Worm (Caenorhabditis elegans): ENCODE measurements around the gene phat-3.

DNA sequence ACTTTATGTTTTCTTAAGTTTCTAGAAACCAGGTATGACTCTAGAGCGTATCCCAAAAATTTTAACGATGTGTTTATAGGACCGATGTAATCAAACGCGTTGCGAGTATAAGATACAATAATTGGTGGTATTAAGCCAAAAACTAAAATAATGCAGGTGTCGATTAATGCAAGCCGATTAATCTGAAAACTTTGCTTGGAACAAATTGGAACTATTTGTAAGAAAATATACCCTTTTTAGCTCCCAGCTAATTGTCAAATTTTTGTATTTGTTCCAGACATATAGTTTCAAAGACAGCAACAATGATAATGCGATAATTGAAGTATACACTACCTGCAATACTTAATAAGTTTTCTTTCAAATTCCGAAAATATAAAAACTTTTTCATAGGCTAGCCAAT lies 37.6 kb downstream of the phat-3 start, which contains the start of gene srh-211:
- no peak for TF ChIP-seq zag-1 (tag; optimal IDR thresholded peaks at IDR 0.05)
- no peak for TF ChIP-seq skn-1 (tag; optimal IDR thresholded peaks at IDR 0.05)
- TF ChIP-seq ama-1 (optimal IDR thresholded peaks at IDR 0.05) = no peak
- TF ChIP-seq nhr-12 (tag; optimal IDR thresholded peaks at IDR 0.05) = no peak
- TF ChIP-seq crh-2 (tag; optimal IDR thresholded peaks at IDR 0.05) = no peak
- TF ChIP-seq nhr-77 (tag; optimal IDR thresholded peaks at IDR 0.05) = no peak
- no peak for TF ChIP-seq snpc-4 (tag; optimal IDR thresholded peaks at IDR 0.05)
- TF ChIP-seq ceh-16 (tag; optimal IDR thresholded peaks at IDR 0.05) = no peak
- no peak for TF ChIP-seq ztf-11 (tag; optimal IDR thresholded peaks at IDR 0.05)
- no peak for TF ChIP-seq unc-39 (tag; optimal IDR thresholded peaks at IDR 0.05)
- TF ChIP-seq elt-3 (tag; optimal IDR thresholded peaks at IDR 0.05) = no peak
- no peak for TF ChIP-seq mdl-1 (tag; optimal IDR thresholded peaks at IDR 0.05)
- TF ChIP-seq nhr-11 (tag; optimal IDR thresholded peaks at IDR 0.05) = no peak

Measured in whole organism, L2 larva.